Worm (Caenorhabditis elegans) whole organism, young adult: ENCODE results near the gene C24D10.6.

Experiments
- B0261.1 ChIP-seq: sonication (generic microtip); optimal IDR thresholded peaks from 2 replicates; lab custom pipeline; 2016; ENCODE audit warnings: mild to moderate bottlenecking, missing genetic modification characterization, moderate library complexity, missing compliant biosample characterization
- F49E8.2 ChIP-seq: sonication (generic microtip); optimal IDR thresholded peaks from 3 replicates; lab custom pipeline; 2017; ENCODE audit warnings: missing genetic modification characterization, mild to moderate bottlenecking, missing compliant biosample characterization, antibody characterized with exemption, moderate library complexity; ENCODE audit not compliant: insufficient read depth
- T26A5.8 ChIP-seq: sonication (generic microtip); optimal IDR thresholded peaks from 2 replicates; lab custom pipeline; 2016; ENCODE audit warnings: missing genetic modification characterization, missing compliant biosample characterization
- ama-1 ChIP-seq, 3 experiments: fragments of 150-350 bp in 1 of 3; sonication (generic microtip) in 2 of 3; optimal IDR thresholded peaks; 2 replicates each; lab custom pipeline; 2014 to 2018; ENCODE audit warnings: missing biosample characterization in 2 of 3, missing genetic modification characterization in 2 of 3, missing genetic modification reagents in 2 of 3
- ceh-58 ChIP-seq: fragments of 200-800 bp; sonication (Bioruptor generic); IDR thresholded peaks from 2 replicates; pipeline ENCODE4 v1.3.6; 2022; ENCODE audit warnings: missing genetic modification characterization, missing compliant biosample characterization
- chd-7 ChIP-seq: sonication (generic microtip); optimal IDR thresholded peaks from 2 replicates; lab custom pipeline; 2016; ENCODE audit warnings: mild to moderate bottlenecking, missing genetic modification characterization, moderate library complexity, missing compliant biosample characterization
- dpl-1 ChIP-seq: fragments of 150-350 bp; optimal IDR thresholded peaks from 2 replicates; lab custom pipeline; 2014; ENCODE audit warnings: missing biosample characterization, missing genetic modification reagents, missing genetic modification characterization
- him-1 ChIP-seq: sonication (generic microtip); optimal IDR thresholded peaks from 2 replicates; lab custom pipeline; 2016; ENCODE audit warnings: missing genotype, missing genetic modification reagents, missing genetic modification characterization, missing compliant biosample characterization
- lin-35 ChIP-seq, 3 experiments: fragments of 150-350 bp in 2 of 3; sonication (generic microtip) in 1 of 3; optimal IDR thresholded peaks; 2 replicates each; lab custom pipeline; 2014 to 2018; ENCODE audit warnings: missing biosample characterization in 3 of 3, missing genetic modification characterization in 3 of 3, missing genetic modification reagents in 3 of 3
- nfya-1 ChIP-seq: sonication (generic microtip); optimal IDR thresholded peaks from 2 replicates; lab custom pipeline; 2017; ENCODE audit warnings: antibody characterized with exemption, missing compliant biosample characterization, missing genetic modification characterization, borderline replicate concordance; ENCODE audit not compliant: insufficient read depth
- pha-4 ChIP-seq: fragments of 150-350 bp; sonication (generic microtip); optimal IDR thresholded peaks from 2 replicates; lab custom pipeline; 2014; ENCODE audit warnings: missing biosample characterization, missing genetic modification reagents, missing genetic modification characterization
- rpc-1 ChIP-seq, 2 experiments: fragments of 150-350 bp in 1 of 2; sonication (generic microtip) in 1 of 2; optimal IDR thresholded peaks; 2 replicates each; lab custom pipeline; 2014 to 2018; ENCODE audit warnings: missing biosample characterization in 1 of 2, missing genetic modification characterization in 1 of 2, missing genetic modification reagents in 1 of 2, missing genotype in 1 of 2

ce11 chrIV:5136523-5136922 lies 23.5 kb downstream of the C24D10.6 start:
- TF ChIP-seq B0261.1 (tag; lab: Kevin White, UChicago), result no peak
- no peak for TF ChIP-seq T26A5.8
- no peak for TF ChIP-seq ama-1 (optimal IDR thresholded peaks at IDR 0.05; lab: Kevin White, UChicago)
- TF ChIP-seq ama-1 (GFP tag; optimal IDR thresholded peaks at IDR 0.05; lab: Kevin White, UChicago), result no peak
- no peak for TF ChIP-seq chd-7
- no peak for TF ChIP-seq pha-4 (tag; lab: Kevin White, UChicago)
- TF ChIP-seq rpc-1 (optimal IDR thresholded peaks at IDR 0.05; lab: Kevin White, UChicago), result no peak
- no peak for TF ChIP-seq rpc-1 (tag; optimal IDR thresholded peaks at IDR 0.05; lab: Kevin White, UChicago)
- no peak for TF ChIP-seq nfya-1 (tag; lab: Kevin White, UChicago)
- no peak for TF ChIP-seq him-1 (tag; lab: Kevin White, UChicago)
- no peak for TF ChIP-seq F49E8.2
- no peak for TF ChIP-seq ceh-58
- no peak for TF ChIP-seq lin-35 (GFP tag; optimal IDR thresholded peaks at IDR 0.05; lab: Kevin White, UChicago)
- no peak for TF ChIP-seq dpl-1 (GFP tag; lab: Kevin White, UChicago)
